Fruit fly (Drosophila melanogaster) whole organism, adult: Measurements from ENCODE around the gene P5CDh2.

Experiments
- CG11617 ChIP-seq: fragments of 200-800 bp; sonication (Bioruptor generic); optimal IDR thresholded peaks from 2 replicates; lab custom pipeline; 2017; ENCODE audit warnings: mild to moderate bottlenecking, missing biosample characterization, missing genetic modification reagents, missing genetic modification characterization
- CG12768 ChIP-seq: fragments of 200-800 bp; sonication (Bioruptor generic); optimal IDR thresholded peaks from 2 replicates; lab custom pipeline; 2017; ENCODE audit warnings: missing biosample characterization, missing genetic modification characterization, mild to moderate bottlenecking, moderate library complexity, missing genetic modification reagents
- CG14711 ChIP-seq: fragments of 200-800 bp; sonication (Bioruptor generic); optimal IDR thresholded peaks from 2 replicates; lab custom pipeline; 2018; ENCODE audit warnings: missing biosample characterization, mild to moderate bottlenecking, missing genetic modification characterization, moderate library complexity
- CG1620 ChIP-seq: fragments of 200-800 bp; sonication (Bioruptor generic); optimal IDR thresholded peaks from 2 replicates; lab custom pipeline; 2016; ENCODE audit warnings: missing biosample characterization, missing genetic modification characterization
- CG33017 ChIP-seq: fragments of 200-800 bp; sonication (Bioruptor generic); optimal IDR thresholded peaks from 2 replicates; lab custom pipeline; 2018; ENCODE audit warnings: missing biosample characterization, mild to moderate bottlenecking, missing genetic modification characterization, moderate library complexity
- CG5204 ChIP-seq: fragments of 200-800 bp; sonication (Bioruptor generic); optimal IDR thresholded peaks from 2 replicates; lab custom pipeline; 2016; ENCODE audit warnings: missing biosample characterization, missing genetic modification characterization
- CG7045 ChIP-seq: fragments of 200-800 bp; sonication (Bioruptor generic); optimal IDR thresholded peaks from 2 replicates; lab custom pipeline; 2017; ENCODE audit warnings: missing biosample characterization, mild to moderate bottlenecking, missing genetic modification characterization
- CG7101 ChIP-seq: fragments of 200-800 bp; sonication (Bioruptor generic); optimal IDR thresholded peaks from 2 replicates; lab custom pipeline; 2018; ENCODE audit warnings: missing biosample characterization, mild to moderate bottlenecking, missing genetic modification characterization, moderate library complexity
- Clk ChIP-seq: fragments of 200-800 bp; sonication (Bioruptor generic); optimal IDR thresholded peaks from 2 replicates; lab custom pipeline; 2017; ENCODE audit warnings: missing biosample characterization, missing genetic modification characterization
- Crg-1 ChIP-seq: fragments of 200-800 bp; sonication (Bioruptor generic); optimal IDR thresholded peaks from 2 replicates; lab custom pipeline; 2016; ENCODE audit warnings: missing biosample characterization, missing genetic modification characterization
- Hr96 ChIP-seq: fragments of 200-800 bp; sonication (Bioruptor generic); optimal IDR thresholded peaks from 2 replicates; lab custom pipeline; 2016; ENCODE audit warnings: missing biosample characterization, missing genetic modification characterization
- Mnt ChIP-seq: fragments of 200-800 bp; sonication (Bioruptor generic); optimal IDR thresholded peaks from 2 replicates; lab custom pipeline; 2016; ENCODE audit warnings: missing biosample characterization, mild to moderate bottlenecking, missing genetic modification characterization
- bab1 ChIP-seq: fragments of 200-800 bp; sonication (Bioruptor generic); optimal IDR thresholded peaks from 3 replicates; lab custom pipeline; 2019; ENCODE audit warnings: missing biosample characterization, mild to moderate bottlenecking, missing genetic modification characterization, moderate library complexity
- cic ChIP-seq: fragments of 200-800 bp; sonication (Bioruptor generic); optimal IDR thresholded peaks from 2 replicates; lab custom pipeline; 2017; ENCODE audit warnings: missing biosample characterization, mild to moderate bottlenecking, missing genetic modification characterization, moderate library complexity
- cnc ChIP-seq, 2 experiments: fragments of >200 bp; optimal IDR thresholded peaks; 2 replicates each; lab custom pipeline; 2017
- kay ChIP-seq: fragments of 200-800 bp; sonication (Bioruptor generic); peaks from one replicate; lab custom pipeline; 2016; ENCODE audit warnings: missing biosample characterization, missing genetic modification characterization, borderline replicate concordance
- ovo ChIP-seq: fragments of 200-800 bp; sonication (Bioruptor generic); optimal IDR thresholded peaks from 2 replicates; lab custom pipeline; 2016; ENCODE audit warnings: missing biosample characterization, missing genetic modification characterization
- pad ChIP-seq: fragments of 200-800 bp; sonication (Bioruptor generic); optimal IDR thresholded peaks from 3 replicates; lab custom pipeline; 2017; ENCODE audit warnings: missing biosample characterization, missing genetic modification characterization, mild to moderate bottlenecking, moderate library complexity, missing genetic modification reagents
- tj ChIP-seq: fragments of 200-800 bp; sonication (Bioruptor generic); optimal IDR thresholded peaks from 3 replicates; lab custom pipeline; 2017; ENCODE audit warnings: missing biosample characterization, mild to moderate bottlenecking, missing genetic modification characterization, moderate library complexity
- toe ChIP-seq: fragments of 200-800 bp; sonication (Bioruptor generic); optimal IDR thresholded peaks from 2 replicates; lab custom pipeline; 2016; ENCODE audit warnings: missing biosample characterization, missing genetic modification characterization

Gene P5CDh2

DNA sequence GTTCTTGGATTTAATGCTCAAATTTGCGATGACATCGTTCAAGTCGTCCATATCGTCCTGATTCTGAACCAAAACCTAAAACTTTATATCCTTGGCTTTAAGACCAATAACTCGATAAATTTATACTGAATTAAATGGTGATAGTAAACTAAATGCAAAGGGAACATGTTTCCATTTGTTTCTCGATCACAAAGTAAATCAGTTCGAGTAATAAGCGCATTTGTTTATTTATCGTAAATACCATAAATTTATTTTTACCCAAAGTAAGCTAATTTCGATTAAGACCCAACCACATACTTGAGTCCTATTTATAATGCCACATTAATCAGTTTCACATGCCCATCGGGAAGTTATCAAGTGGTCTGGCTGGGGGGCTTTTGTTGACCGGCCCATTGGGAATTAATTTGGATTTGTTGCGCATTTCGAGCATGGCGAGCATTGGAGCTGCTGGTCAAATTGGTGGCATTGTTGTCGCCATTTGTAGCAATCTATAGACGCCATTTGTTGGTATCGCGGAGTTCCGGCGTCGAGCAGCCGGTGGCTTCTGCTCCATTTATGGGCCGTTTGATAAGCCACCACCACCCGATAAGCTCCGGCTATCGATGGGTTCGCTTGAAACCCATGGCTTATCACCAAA, 8.2 kb upstream of the P5CDh2 start, which contains the start of gene CG31174:
TSS of gene CG31174 (minus strand) at position 51 of the 637 bp plus-strand sequence.
- no peak for TF ChIP-seq Clk
- no peak for TF ChIP-seq cnc (optimal IDR thresholded peaks at IDR 0.05; lab: Kevin White, UChicago)
- no peak for TF ChIP-seq ovo (GFP tag; lab: Kevin White, UChicago)
- TF ChIP-seq kay = peak; percentile 53
- TF ChIP-seq CG33017 = no peak
- no peak for TF ChIP-seq Mnt (GFP tag; lab: Kevin White, UChicago)

DNA sequence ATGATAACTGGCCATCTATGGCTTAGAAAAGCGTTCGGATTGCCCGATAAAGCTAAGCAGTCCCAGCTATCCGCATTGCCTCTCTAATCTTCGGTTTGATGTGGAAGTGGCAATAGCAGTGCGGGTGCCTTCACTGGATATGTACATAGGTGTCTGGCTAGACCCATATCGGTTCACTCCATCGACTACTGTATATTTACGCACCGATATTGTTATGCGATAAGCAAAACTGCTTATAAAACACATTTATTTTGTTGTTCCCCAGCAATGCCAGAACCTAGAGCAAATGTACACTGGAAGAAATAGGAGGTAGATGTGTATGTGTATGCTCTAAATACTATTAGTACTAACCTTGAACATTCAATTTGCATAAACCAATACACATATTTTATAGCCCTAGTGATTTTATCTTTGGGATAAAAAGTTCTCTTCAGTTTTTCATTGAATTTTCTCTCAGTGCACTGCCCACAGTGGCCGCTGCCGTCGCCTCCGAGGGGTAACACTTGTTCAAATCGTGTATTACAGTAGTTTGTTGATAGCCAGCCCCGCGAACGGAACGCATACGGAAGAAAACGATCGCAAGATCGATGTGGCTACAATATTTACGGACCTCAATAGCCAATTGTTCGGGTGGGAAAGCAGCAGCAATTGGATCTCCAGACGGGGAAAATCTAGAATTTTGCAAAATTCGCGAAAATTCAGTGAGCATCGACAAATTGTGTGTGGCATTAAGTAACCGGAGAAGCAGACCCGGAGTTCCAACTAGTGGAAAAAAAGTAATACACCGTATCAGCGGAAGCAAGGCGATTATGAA, 7.4 kb upstream of the P5CDh2 start, which contains the start of gene CG31431:
TSS of gene CG31431 (plus strand) at position 524 of the 814 bp plus-strand sequence.
- peak; percentile 96 for TF ChIP-seq CG7101 (tag; lab: Kevin White, UChicago)
- peak; percentile 88 for TF ChIP-seq Crg-1 (GFP tag; lab: Kevin White, UChicago)
- peak; percentile 87 for TF ChIP-seq ovo (GFP tag; lab: Kevin White, UChicago)
- peak; percentile 86 for TF ChIP-seq CG1620 (GFP tag; lab: Kevin White, UChicago)
- no peak for TF ChIP-seq cnc (optimal IDR thresholded peaks at IDR 0.05; lab: Kevin White, UChicago)
- TF ChIP-seq CG11617 (GFP tag; lab: Kevin White, UChicago) = peak; percentile 96
- TF ChIP-seq CG5204 (GFP tag; lab: Kevin White, UChicago) = peak; percentile 95
- peak; percentile 94 for TF ChIP-seq Clk
- peak; percentile 97 for TF ChIP-seq CG7045 (GFP tag; lab: Kevin White, UChicago)
- TF ChIP-seq pad = peak; percentile 93
- peak; percentile 88 for TF ChIP-seq Mnt (GFP tag; lab: Kevin White, UChicago)
- peak; percentile 93 for TF ChIP-seq CG33017
- peak; percentile 90 for TF ChIP-seq tj (GFP tag; lab: Kevin White, UChicago)
- TF ChIP-seq toe (GFP tag; lab: Kevin White, UChicago) = peak; percentile 91
- peak; percentile 90 for TF ChIP-seq CG14711 (tag; lab: Kevin White, UChicago)
- TF ChIP-seq CG12768 (GFP tag; lab: Kevin White, UChicago) = peak; percentile 95
- peak; percentile 98 for TF ChIP-seq bab1 (GFP tag; lab: Kevin White, UChicago)
- TF ChIP-seq kay = peak; percentile 97
- peak; percentile 90 for TF ChIP-seq cic (GFP tag; lab: Kevin White, UChicago)
- peak; percentile 95 for TF ChIP-seq Hr96 (GFP tag; lab: Kevin White, UChicago)

DNA sequence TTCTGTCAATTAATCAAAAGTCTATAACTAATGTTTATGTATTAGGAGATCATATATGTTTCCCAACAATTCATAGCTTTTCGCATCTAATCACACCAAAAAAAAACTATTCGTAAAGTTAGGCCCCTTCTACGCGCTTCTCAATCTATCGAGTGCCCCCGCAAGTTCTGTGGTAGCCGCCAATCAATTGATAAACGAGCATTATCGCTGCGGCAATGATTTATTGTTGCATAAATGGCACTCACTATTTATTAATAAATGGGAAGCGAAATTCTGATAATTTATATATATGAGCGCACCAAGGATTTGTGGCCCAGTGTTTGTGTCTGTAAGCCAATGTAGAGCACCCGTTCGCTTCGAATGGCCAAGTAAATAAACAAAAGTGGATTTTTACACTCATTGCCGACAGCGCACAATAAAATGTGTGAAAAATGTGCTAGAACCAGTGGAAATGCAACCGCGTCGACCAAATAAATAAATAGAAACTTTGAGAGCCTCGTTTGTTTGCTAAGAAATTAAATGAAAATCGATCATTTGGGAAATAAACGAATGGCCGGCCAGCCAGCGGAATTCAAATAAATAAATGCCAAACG, 6.3 kb upstream of the P5CDh2 start:
- no peak for TF ChIP-seq CG5204 (GFP tag; lab: Kevin White, UChicago)
- TF ChIP-seq CG14711 (tag; lab: Kevin White, UChicago) = no peak
- no peak for TF ChIP-seq cnc (optimal IDR thresholded peaks at IDR 0.05; lab: Kevin White, UChicago)
- TF ChIP-seq Hr96 (GFP tag; lab: Kevin White, UChicago) = no peak
- TF ChIP-seq Crg-1 (GFP tag; lab: Kevin White, UChicago) = no peak
- TF ChIP-seq pad = no peak
- no peak for TF ChIP-seq toe (GFP tag; lab: Kevin White, UChicago)
- peak; percentile 72 for TF ChIP-seq kay
- no peak for TF ChIP-seq Clk
- no peak for TF ChIP-seq CG33017
- no peak for TF ChIP-seq CG7101 (tag; lab: Kevin White, UChicago)
- no peak for TF ChIP-seq CG1620 (GFP tag; lab: Kevin White, UChicago)
- no peak for TF ChIP-seq bab1 (GFP tag; lab: Kevin White, UChicago)
- no peak for TF ChIP-seq Mnt (GFP tag; lab: Kevin White, UChicago)
- no peak for TF ChIP-seq ovo (GFP tag; lab: Kevin White, UChicago)
- peak; percentile 52 for TF ChIP-seq cic (GFP tag; lab: Kevin White, UChicago)

DNA sequence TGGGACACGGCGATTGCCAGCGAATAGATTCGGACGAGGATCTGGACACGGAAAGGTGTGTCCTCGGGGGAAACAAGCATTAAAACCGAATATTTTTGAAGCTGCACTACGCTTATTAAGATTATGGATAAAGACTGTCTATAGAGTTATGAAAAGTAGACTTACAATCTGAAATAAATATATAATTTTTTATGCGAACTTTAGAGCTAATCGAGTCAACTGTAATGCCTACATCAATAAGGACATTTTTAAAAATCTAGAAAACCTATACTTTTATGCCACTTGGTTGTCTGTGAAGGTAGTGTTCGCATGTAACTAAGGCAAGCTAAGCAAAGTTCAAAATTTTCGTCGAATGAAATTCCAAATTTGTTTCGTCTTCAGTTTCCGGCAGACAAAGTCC, 4.3 kb upstream of the P5CDh2 start, which contains the start of gene CG31178:
TSS of gene CG31178 (plus strand) at position 301 of the 400 bp plus-strand sequence.
- TF ChIP-seq CG7101 (tag; lab: Kevin White, UChicago) (no peak), kay (peak; percentile 34), cnc (optimal IDR thresholded peaks at IDR 0.05; lab: Kevin White, UChicago) (no peak)

DNA sequence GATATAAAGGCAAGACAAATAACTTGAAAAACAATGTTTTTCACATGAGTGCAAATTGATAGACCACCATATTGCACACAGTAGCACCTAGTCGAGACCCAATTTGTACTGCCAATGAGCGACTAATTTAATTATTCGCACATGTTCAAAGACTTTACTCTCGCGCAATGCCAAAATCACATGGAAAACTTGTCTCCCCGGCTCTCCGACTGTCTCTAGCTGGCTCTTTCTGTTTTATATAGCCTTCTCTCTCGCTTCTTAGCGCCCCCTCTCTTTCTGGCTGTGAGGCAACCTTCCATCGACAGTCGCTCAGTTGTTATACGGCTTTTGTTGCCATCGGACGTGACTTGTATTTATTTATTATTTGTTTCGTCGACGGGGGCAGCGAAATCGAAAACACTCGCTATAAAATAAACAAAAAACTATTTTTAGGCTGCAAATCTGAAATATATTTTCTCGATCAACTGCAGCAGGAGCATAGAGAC, 2.7 kb upstream of the P5CDh2 start, which contains the start of gene CG6656:
TSS of gene CG6656 (plus strand) at position 312 of the 485 bp plus-strand sequence.
- TF ChIP-seq kay = no peak
- TF ChIP-seq CG11617 (GFP tag; lab: Kevin White, UChicago) = peak; percentile 8
- no peak for TF ChIP-seq CG7101 (tag; lab: Kevin White, UChicago)
- TF ChIP-seq toe (GFP tag; lab: Kevin White, UChicago) = no peak
- TF ChIP-seq bab1 (GFP tag; lab: Kevin White, UChicago) = peak; percentile 5
- TF ChIP-seq Hr96 (GFP tag; lab: Kevin White, UChicago) = peak; percentile 58
- peak; percentile 9 for TF ChIP-seq cic (GFP tag; lab: Kevin White, UChicago)
- peak; percentile 22 for TF ChIP-seq CG12768 (GFP tag; lab: Kevin White, UChicago)
- no peak for TF ChIP-seq ovo (GFP tag; lab: Kevin White, UChicago)
- TF ChIP-seq CG33017 = peak; percentile 12
- peak; percentile 90 for TF ChIP-seq Mnt (GFP tag; lab: Kevin White, UChicago)
- peak; percentile 17 for TF ChIP-seq CG7045 (GFP tag; lab: Kevin White, UChicago)
- TF ChIP-seq cnc (optimal IDR thresholded peaks at IDR 0.05; lab: Kevin White, UChicago) = no peak
- TF ChIP-seq CG14711 (tag; lab: Kevin White, UChicago) = peak; percentile 28
- no peak for TF ChIP-seq CG1620 (GFP tag; lab: Kevin White, UChicago)
